Worm (Caenorhabditis elegans) whole organism, L4/young adult: Measurements from ENCODE around the gene kcnl-3.

Source experiments
- W03F9.2 ChIP-seq: fragments of 150-350 bp; optimal IDR thresholded peaks from 2 replicates; lab custom pipeline; 2014; ENCODE audit warnings: missing biosample characterization, missing genetic modification characterization
- dao-5 ChIP-seq: sonication (generic microtip); optimal IDR thresholded peaks from 2 replicates; lab custom pipeline; 2016; ENCODE audit warnings: missing genotype, missing genetic modification characterization, moderate library complexity, missing compliant biosample characterization
- him-1 ChIP-seq: sonication (generic microtip); optimal IDR thresholded peaks from 2 replicates; lab custom pipeline; 2016; ENCODE audit warnings: missing genotype, missing genetic modification reagents, missing genetic modification characterization, missing compliant biosample characterization

Gene kcnl-3

ce11 chrX:5365437-5365836 is 21.2 kb upstream of the kcnl-3 start, which contains the start of gene F35C8.5:
Gene F35C8.5, plus strand, starts transcription at chrX:5365813.
- TF ChIP-seq him-1 (tag; lab: Kevin White, UChicago) (no peak), W03F9.2 (tag; lab: Kevin White, UChicago) (no peak), dao-5 (tag; lab: Kevin White, UChicago) (no peak)

ce11 chrX:5366613-5367012 is 20.0 kb upstream of the kcnl-3 start:
- no peak for TF ChIP-seq him-1 (tag; lab: Kevin White, UChicago)
- TF ChIP-seq dao-5 (tag; lab: Kevin White, UChicago), result no peak
- TF ChIP-seq W03F9.2 (tag; lab: Kevin White, UChicago), result no peak

- no peak for TF ChIP-seq W03F9.2 (tag; lab: Kevin White, UChicago)
- no peak for TF ChIP-seq dao-5 (tag; lab: Kevin White, UChicago)
- TF ChIP-seq him-1 (tag; lab: Kevin White, UChicago), result peak; percentile 40
These were observed 18.4 kb upstream of the kcnl-3 start, which contains the start of gene jkk-1 for ce11 chrX:5368220-5368619. Gene jkk-1, plus strand, starts transcription at chrX:5368468.

- TF ChIP-seq him-1 (tag; lab: Kevin White, UChicago) (no peak), dao-5 (tag; lab: Kevin White, UChicago) (no peak), W03F9.2 (tag; lab: Kevin White, UChicago) (no peak)
These were observed 16.1 kb upstream of the kcnl-3 start for ce11 chrX:5370605-5371004.

- TF ChIP-seq him-1 (tag; lab: Kevin White, UChicago) (no peak), W03F9.2 (tag; lab: Kevin White, UChicago) (no peak), dao-5 (tag; lab: Kevin White, UChicago) (no peak)
These were observed 14.0 kb upstream of the kcnl-3 start, which contains the start of gene F35C8.8 for ce11 chrX:5372638-5373037. Gene F35C8.8, minus strand, starts transcription at chrX:5372639.

ce11 chrX:5373597-5373996 is 13.1 kb upstream of the kcnl-3 start:
- TF ChIP-seq dao-5 (tag; lab: Kevin White, UChicago) (no peak), W03F9.2 (tag; lab: Kevin White, UChicago) (no peak), him-1 (tag; lab: Kevin White, UChicago) (no peak)

DNA sequence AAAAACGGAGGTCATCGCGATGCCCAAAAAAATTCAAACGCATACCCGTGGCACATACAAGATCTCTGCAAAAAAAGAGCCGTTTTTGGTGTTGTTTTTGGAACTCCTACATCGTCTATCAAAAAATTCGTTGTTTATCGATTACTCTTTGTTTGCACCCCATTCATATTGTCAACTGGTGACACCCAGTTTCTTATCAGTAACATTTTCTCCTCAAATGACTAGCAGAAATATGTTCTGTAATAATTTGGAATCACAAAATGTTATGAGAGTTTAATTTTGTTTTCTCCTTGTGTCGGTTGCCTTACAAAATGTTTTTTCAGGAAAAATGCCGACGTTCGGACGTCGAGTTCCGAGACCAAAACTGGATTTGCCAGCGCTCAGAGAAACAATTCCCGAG is 11.9 kb upstream of the kcnl-3 start, which contains the start of gene sek-4:
TSS of gene sek-4 (plus strand) at position 318 of the 400 bp plus-strand sequence.
- TF ChIP-seq him-1 (tag; lab: Kevin White, UChicago), result no peak
- no peak for TF ChIP-seq W03F9.2 (tag; lab: Kevin White, UChicago)
- no peak for TF ChIP-seq dao-5 (tag; lab: Kevin White, UChicago)

- no peak for TF ChIP-seq him-1 (tag; lab: Kevin White, UChicago)
- TF ChIP-seq dao-5 (tag; lab: Kevin White, UChicago), result no peak
- no peak for TF ChIP-seq W03F9.2 (tag; lab: Kevin White, UChicago)
These were observed 9.4 kb upstream of the kcnl-3 start, which contains the start of gene sek-5 for ce11 chrX:5377307-5377706. Gene sek-5, plus strand, starts transcription at chrX:5377607.

- TF ChIP-seq him-1 (tag; lab: Kevin White, UChicago) (no peak), W03F9.2 (tag; lab: Kevin White, UChicago) (no peak), dao-5 (tag; lab: Kevin White, UChicago) (no peak)
These were observed 3.9 kb upstream of the kcnl-3 start for ce11 chrX:5382778-5383177.

- TF ChIP-seq dao-5 (tag; lab: Kevin White, UChicago), result no peak
- no peak for TF ChIP-seq W03F9.2 (tag; lab: Kevin White, UChicago)
- TF ChIP-seq him-1 (tag; lab: Kevin White, UChicago), result no peak
These were observed 971 bp downstream of the kcnl-3 start for ce11 chrX:5387629-5388028.

ce11 chrX:5397300-5397699 is 10.6 kb downstream of the kcnl-3 start, which contains the start of gene C03F11.2:
Gene C03F11.2, minus strand, starts transcription at chrX:5397400.
- TF ChIP-seq W03F9.2 (tag; lab: Kevin White, UChicago), result no peak
- TF ChIP-seq him-1 (tag; lab: Kevin White, UChicago), result no peak
- TF ChIP-seq dao-5 (tag; lab: Kevin White, UChicago), result no peak

DNA sequence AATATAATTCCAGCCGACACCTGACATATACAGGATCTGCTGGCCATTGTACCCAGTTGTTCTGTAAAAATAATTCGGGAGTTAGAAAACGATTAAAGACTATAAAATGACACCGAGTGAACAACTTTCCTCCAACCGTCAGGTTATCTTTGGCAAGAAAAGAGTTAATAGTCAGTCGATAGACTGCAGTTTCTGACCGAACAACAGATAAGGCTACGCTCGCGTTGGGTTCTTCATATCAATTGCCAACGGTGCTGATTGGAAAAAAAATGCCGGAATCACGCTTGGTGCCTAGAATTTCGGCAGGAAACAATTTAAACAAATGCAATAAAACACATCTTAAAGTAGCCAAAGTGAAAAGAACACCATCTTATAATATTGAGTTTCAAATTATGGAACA is 13.9 kb downstream of the kcnl-3 start, which contains the start of gene scav-1:
TSS of gene scav-1 (minus strand) at position 61 of the 400 bp plus-strand sequence.
- TF ChIP-seq W03F9.2 (tag; lab: Kevin White, UChicago) (no peak), dao-5 (tag; lab: Kevin White, UChicago) (no peak), him-1 (tag; lab: Kevin White, UChicago) (no peak)

ce11 chrX:5406345-5406744 is 19.7 kb downstream of the kcnl-3 start, which contains the start of gene C03F11.4:
Gene C03F11.4, minus strand, starts transcription at chrX:5406445.
- no peak for TF ChIP-seq W03F9.2 (tag; lab: Kevin White, UChicago)
- no peak for TF ChIP-seq dao-5 (tag; lab: Kevin White, UChicago)
- TF ChIP-seq him-1 (tag; lab: Kevin White, UChicago), result no peak

ce11 chrX:5407271-5407670 is 20.6 kb downstream of the kcnl-3 start:
- TF ChIP-seq him-1 (tag; lab: Kevin White, UChicago) (no peak), W03F9.2 (tag; lab: Kevin White, UChicago) (no peak), dao-5 (tag; lab: Kevin White, UChicago) (no peak)
